Worm (Caenorhabditis elegans): Measurements from ENCODE around the gene Y25C1A.6.

The Y25C1A.6 gene

ce11 chrII:3076915-3077314 lies 16.0 kb downstream of the Y25C1A.6 start, which contains the start of gene Y25C1A.8 (continued):
- TF ChIP-seq aly-2 (tag; optimal IDR thresholded peaks at IDR 0.05) (no peak), nhr-12 (tag; optimal IDR thresholded peaks at IDR 0.05) (no peak), mbf-1 (tag; optimal IDR thresholded peaks at IDR 0.05) (no peak), Y55F3AM.14 (GFP tag; optimal IDR thresholded peaks at IDR 0.05) (peak; percentile 58), blmp-1 (tag; optimal IDR thresholded peaks at IDR 0.05; ENCODE audit: insufficient read depth) (no peak), unc-62 (GFP tag; optimal IDR thresholded peaks at IDR 0.05) (peak; percentile 41), mab-5 (tag; optimal IDR thresholded peaks at IDR 0.05) (peak; percentile 93), skn-1 (tag; optimal IDR thresholded peaks at IDR 0.05) (no peak), crh-2 (tag; optimal IDR thresholded peaks at IDR 0.05) (peak; percentile 100), ztf-1 (GFP tag; conservative IDR thresholded peaks at IDR 0.05) (no peak), mdl-1 (tag; optimal IDR thresholded peaks at IDR 0.05) (peak in 1 of 2 experiments; percentile 76), C34F6.9 (tag; optimal IDR thresholded peaks at IDR 0.05) (peak; percentile 85), sem-4 (tag; optimal IDR thresholded peaks at IDR 0.05) (peak; percentile 82), F13H6.1 (tag; optimal IDR thresholded peaks at IDR 0.05) (peak; percentile 90), unc-39 (tag; optimal IDR thresholded peaks at IDR 0.05) (no peak), lsy-2 (tag; optimal IDR thresholded peaks at IDR 0.05) (peak; percentile 100), nhr-77 (tag; optimal IDR thresholded peaks at IDR 0.05) (no peak), R02D3.7 (tag; optimal IDR thresholded peaks at IDR 0.05) (peak; percentile 59)

- TF ChIP-seq C34F6.9 (tag; optimal IDR thresholded peaks at IDR 0.05) = no peak
- no peak for TF ChIP-seq nhr-129 (tag; optimal IDR thresholded peaks at IDR 0.05)
Measured at ce11 chrII:3078496-3078895, 17.6 kb downstream of the Y25C1A.6 start, which contains the start of gene copb-1. copb-1 (plus strand) TSS chrII:3078796.

- TF ChIP-seq C34F6.9 (tag; optimal IDR thresholded peaks at IDR 0.05) = no peak
- no peak for TF ChIP-seq lin-13 (GFP tag; optimal IDR thresholded peaks at IDR 0.05)
- no peak for TF ChIP-seq nhr-6 (tag; optimal IDR thresholded peaks at IDR 0.05)
- no peak for TF ChIP-seq elt-1 (tag; optimal IDR thresholded peaks at IDR 0.05)
- no peak for TF ChIP-seq ztf-1 (GFP tag; conservative IDR thresholded peaks at IDR 0.05)
- TF ChIP-seq nhr-12 (tag; optimal IDR thresholded peaks at IDR 0.05) = no peak
- no peak for TF ChIP-seq ZK546.5 (tag; optimal IDR thresholded peaks at IDR 0.05)
Measured at ce11 chrII:3087134-3087533, 26.3 kb downstream of the Y25C1A.6 start.

- TF ChIP-seq nhr-23 (tag; optimal IDR thresholded peaks at IDR 0.05) = no peak
- no peak for TF ChIP-seq R02D3.7 (tag; optimal IDR thresholded peaks at IDR 0.05)
- TF ChIP-seq nhr-6 (tag; optimal IDR thresholded peaks at IDR 0.05) = no peak
- TF ChIP-seq lin-11 (tag; optimal IDR thresholded peaks at IDR 0.05) = no peak
- no peak for TF ChIP-seq ceh-16 (tag; optimal IDR thresholded peaks at IDR 0.05)
- no peak for TF ChIP-seq lin-39 (tag; optimal IDR thresholded peaks at IDR 0.05)
- TF ChIP-seq lsy-2 (tag; optimal IDR thresholded peaks at IDR 0.05) = no peak
- TF ChIP-seq sma-3 (GFP tag; optimal IDR thresholded peaks at IDR 0.05) = no peak
- no peak for TF ChIP-seq nhr-12 (tag; optimal IDR thresholded peaks at IDR 0.05)
- no peak for TF ChIP-seq ztf-4 (tag; optimal IDR thresholded peaks at IDR 0.05)
- no peak for TF ChIP-seq nhr-11 (tag; optimal IDR thresholded peaks at IDR 0.05)
Measured at ce11 chrII:3091268-3091667, 30.4 kb downstream of the Y25C1A.6 start, which contains the start of gene srg-21. srg-21 (minus strand) TSS chrII:3091368.

- no peak for TF ChIP-seq Y55F3AM.14 (GFP tag; optimal IDR thresholded peaks at IDR 0.05)
Measured at ce11 chrII:3093352-3093751, 32.5 kb downstream of the Y25C1A.6 start, which contains the start of gene srg-22. srg-22 (minus strand) TSS chrII:3093452.

- TF ChIP-seq ztf-4 (tag; optimal IDR thresholded peaks at IDR 0.05) (no peak), blmp-1 (tag; optimal IDR thresholded peaks at IDR 0.05; ENCODE audit: insufficient read depth) (no peak), ztf-1 (GFP tag; conservative IDR thresholded peaks at IDR 0.05) (no peak), F13H6.1 (tag; optimal IDR thresholded peaks at IDR 0.05) (no peak)
Measured at ce11 chrII:3096060-3096459, 35.2 kb downstream of the Y25C1A.6 start, which contains the start of gene srg-23. srg-23 (minus strand) TSS chrII:3096160.

ce11 chrII:3096857-3097256 lies 36.0 kb downstream of the Y25C1A.6 start, which contains the start of gene Y25C1A.14:
Y25C1A.14 (minus strand) TSS chrII:3096957.
- TF ChIP-seq lsy-2 (tag; optimal IDR thresholded peaks at IDR 0.05) (no peak), elt-3 (tag; optimal IDR thresholded peaks at IDR 0.05) (no peak), ama-1 (optimal IDR thresholded peaks at IDR 0.05) (no peak), unc-39 (tag; optimal IDR thresholded peaks at IDR 0.05) (no peak)

Measured in whole organism, L2 larva.